Worm (Caenorhabditis elegans) whole organism, L1 larva: ENCODE data around the gene C29F5.8.

Experiments
- ama-1 ChIP-seq: fragments of 150-350 bp; optimal IDR thresholded peaks from 2 replicates; lab custom pipeline; 2014
- lin-15B ChIP-seq: fragments of 150-350 bp; sonication (generic microtip); optimal IDR thresholded peaks from 3 replicates; lab custom pipeline; 2014; ENCODE audit warnings: missing biosample characterization, missing genetic modification characterization
- unc-62 ChIP-seq: fragments of 150-350 bp; optimal IDR thresholded peaks from 2 replicates; lab custom pipeline; 2014; ENCODE audit warnings: missing biosample characterization, missing genetic modification reagents, missing genetic modification characterization

ce11 chrII:6320655-6321388, 14.6 kb downstream of the C29F5.8 start, which contains the start of gene efr-3:
- TF ChIP-seq unc-62 (GFP tag; lab: Kevin White, UChicago) (no peak), lin-15B (tag; lab: Kevin White, UChicago) (peak; percentile 24), ama-1 (lab: Kevin White, UChicago) (no peak)
